Worm (Caenorhabditis elegans) whole organism, mixed stage, embryonic: Measurements from ENCODE around the gene C49A9.4.

Source experiments
- M03D4.4 ChIP-seq: sonication (generic microtip); optimal IDR thresholded peaks from 2 replicates; lab custom pipeline; 2017; ENCODE audit warnings: mild to moderate bottlenecking, missing genetic modification characterization, missing compliant biosample characterization
- bed-3 ChIP-seq: fragments of 200-800 bp; sonication (Bioruptor generic); optimal IDR thresholded peaks from 3 replicates; lab custom pipeline; 2018; ENCODE audit warnings: mild to moderate bottlenecking, missing genetic modification characterization, moderate library complexity, missing compliant biosample characterization
- blmp-1 ChIP-seq: fragments of 150-350 bp; optimal IDR thresholded peaks from 2 replicates; lab custom pipeline; 2014; ENCODE audit warnings: missing biosample characterization, missing genetic modification characterization
- ceh-39 ChIP-seq: fragments of 150-350 bp; optimal IDR thresholded peaks from 2 replicates; lab custom pipeline; 2014; ENCODE audit warnings: missing biosample characterization, missing genetic modification characterization
- ceh-43 ChIP-seq: fragments of 200-800 bp; sonication (Bioruptor generic); optimal IDR thresholded peaks from 2 replicates; lab custom pipeline; 2018; ENCODE audit warnings: mild to moderate bottlenecking, missing genetic modification characterization, moderate library complexity, missing compliant biosample characterization
- ceh-83 ChIP-seq: fragments of 200-800 bp; sonication (Bioruptor generic); optimal IDR thresholded peaks from 2 replicates; lab custom pipeline; 2018; ENCODE audit warnings: mild to moderate bottlenecking, missing genetic modification characterization, missing compliant biosample characterization
- ces-1 ChIP-seq: fragments of 150-350 bp; optimal IDR thresholded peaks from 2 replicates; lab custom pipeline; 2014; ENCODE audit warnings: missing biosample characterization, missing genetic modification reagents, missing genetic modification characterization
- cnd-1 ChIP-seq: fragments of 200-800 bp; sonication (Bioruptor generic); optimal IDR thresholded peaks from 2 replicates; lab custom pipeline; 2018; ENCODE audit warnings: mild to moderate bottlenecking, missing genetic modification characterization, missing compliant biosample characterization
- drap-1 ChIP-seq: fragments of 200-800 bp; sonication (Bioruptor generic); optimal IDR thresholded peaks from 3 replicates; lab custom pipeline; 2018; ENCODE audit warnings: mild to moderate bottlenecking, missing genetic modification characterization, missing compliant biosample characterization
- ham-2 ChIP-seq: fragments of 200-800 bp; sonication (Bioruptor generic); optimal IDR thresholded peaks from 2 replicates; lab custom pipeline; 2018; ENCODE audit warnings: mild to moderate bottlenecking, missing genetic modification characterization, missing compliant biosample characterization
- hlh-1 ChIP-seq: fragments of 150-350 bp; optimal IDR thresholded peaks from 2 replicates; lab custom pipeline; 2014; ENCODE audit warnings: missing biosample characterization, missing genetic modification reagents, missing genetic modification characterization
- lin-13 ChIP-seq: fragments of 150-350 bp; optimal IDR thresholded peaks from 2 replicates; lab custom pipeline; 2014; ENCODE audit warnings: missing biosample characterization, missing genetic modification characterization
- lin-32 ChIP-seq: fragments of 200-800 bp; sonication (Bioruptor generic); optimal IDR thresholded peaks from 2 replicates; lab custom pipeline; 2018; ENCODE audit warnings: mild to moderate bottlenecking, missing genetic modification characterization, missing compliant biosample characterization
- mab-5 ChIP-seq: fragments of 150-350 bp; optimal IDR thresholded peaks from 2 replicates; lab custom pipeline; 2014; ENCODE audit warnings: missing biosample characterization, missing genetic modification characterization
- mep-1 ChIP-seq: fragments of 150-350 bp; optimal IDR thresholded peaks from 2 replicates; lab custom pipeline; 2017; ENCODE audit warnings: missing biosample characterization, missing genetic modification reagents, missing genetic modification characterization, inconsistent platforms
- nhr-12 ChIP-seq: fragments of 150-350 bp; optimal IDR thresholded peaks from 2 replicates; lab custom pipeline; 2014; ENCODE audit warnings: missing biosample characterization, missing genetic modification characterization
- nhr-2 ChIP-seq: fragments of 150-350 bp; optimal IDR thresholded peaks from 2 replicates; lab custom pipeline; 2014; ENCODE audit warnings: missing biosample characterization, missing genetic modification characterization
- nhr-28 ChIP-seq: fragments of 150-350 bp; optimal IDR thresholded peaks from 2 replicates; lab custom pipeline; 2014; ENCODE audit warnings: missing biosample characterization, missing genetic modification characterization
- nhr-76 ChIP-seq: sonication (generic microtip); optimal IDR thresholded peaks from 2 replicates; lab custom pipeline; 2017; ENCODE audit warnings: missing biosample characterization, missing genetic modification characterization
- pha-4 ChIP-seq: fragments of 150-350 bp; optimal IDR thresholded peaks from 2 replicates; lab custom pipeline; 2018; ENCODE audit warnings: missing biosample characterization, missing genetic modification reagents, missing genetic modification characterization
- sem-2 ChIP-seq: fragments of 200-800 bp; sonication (Bioruptor generic); optimal IDR thresholded peaks from 2 replicates; lab custom pipeline; 2018; ENCODE audit warnings: mild to moderate bottlenecking, missing genetic modification characterization, missing compliant biosample characterization
- snpc-4 ChIP-seq: fragments of 150-350 bp; optimal IDR thresholded peaks from 2 replicates; lab custom pipeline; 2014; ENCODE audit warnings: missing biosample characterization, missing genetic modification characterization
- sptf-1 ChIP-seq: sonication (generic microtip); optimal IDR thresholded peaks from 2 replicates; lab custom pipeline; 2017; ENCODE audit warnings: mild to moderate bottlenecking, missing genetic modification characterization, moderate library complexity, missing compliant biosample characterization
- tbx-8 ChIP-seq: fragments of 200-800 bp; sonication (Bioruptor generic); optimal IDR thresholded peaks from 2 replicates; lab custom pipeline; 2018; ENCODE audit warnings: mild to moderate bottlenecking, missing genetic modification characterization, moderate library complexity, missing compliant biosample characterization
- unc-120 ChIP-seq: sonication (generic microtip); optimal IDR thresholded peaks from 2 replicates; lab custom pipeline; 2017; ENCODE audit warnings: missing genetic modification characterization, missing compliant biosample characterization; ENCODE audit not compliant: poor library complexity, severe bottlenecking
- unc-39 ChIP-seq: fragments of 150-350 bp; optimal IDR thresholded peaks from 2 replicates; lab custom pipeline; 2014; ENCODE audit warnings: missing biosample characterization, missing genetic modification characterization
- zip-8 ChIP-seq: fragments of 150-350 bp; optimal IDR thresholded peaks from 2 replicates; lab custom pipeline; 2014; ENCODE audit warnings: missing biosample characterization, missing genetic modification characterization
- ztf-11 ChIP-seq: fragments of 150-350 bp; optimal IDR thresholded peaks from 2 replicates; lab custom pipeline; 2014; ENCODE audit warnings: missing biosample characterization, missing genetic modification characterization

Gene C49A9.4

DNA sequence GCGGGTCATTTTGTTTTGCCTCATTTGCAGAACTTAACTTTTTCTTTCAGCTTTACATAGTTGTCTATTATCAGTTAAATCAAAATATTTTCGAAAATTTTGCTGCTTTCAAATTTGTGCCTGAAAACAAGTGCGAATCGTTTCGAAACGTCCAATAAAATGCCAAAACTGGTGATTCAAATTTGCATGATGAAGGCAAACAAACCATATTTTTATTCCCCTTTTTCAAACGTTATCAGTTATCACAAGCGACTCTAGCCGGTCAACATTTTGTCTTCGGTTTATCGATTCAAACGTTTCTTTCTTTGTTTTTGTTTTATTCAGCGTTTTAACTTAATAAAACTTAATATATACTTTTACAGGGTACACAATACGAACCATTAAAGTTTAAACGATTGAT lies 8.9 kb upstream of the C49A9.4 start, which contains the start of the genes ugt-24 and C49A9.6:
TSS of gene ugt-24 (minus strand) at position 147 of the 400 bp plus-strand sequence.
TSS of gene C49A9.6 (plus strand) at position 363 of the 400 bp plus-strand sequence.
- TF ChIP-seq lin-32 (GFP tag; lab: Kevin White, UChicago) (no peak), nhr-12 (tag; lab: Kevin White, UChicago) (no peak)

DNA sequence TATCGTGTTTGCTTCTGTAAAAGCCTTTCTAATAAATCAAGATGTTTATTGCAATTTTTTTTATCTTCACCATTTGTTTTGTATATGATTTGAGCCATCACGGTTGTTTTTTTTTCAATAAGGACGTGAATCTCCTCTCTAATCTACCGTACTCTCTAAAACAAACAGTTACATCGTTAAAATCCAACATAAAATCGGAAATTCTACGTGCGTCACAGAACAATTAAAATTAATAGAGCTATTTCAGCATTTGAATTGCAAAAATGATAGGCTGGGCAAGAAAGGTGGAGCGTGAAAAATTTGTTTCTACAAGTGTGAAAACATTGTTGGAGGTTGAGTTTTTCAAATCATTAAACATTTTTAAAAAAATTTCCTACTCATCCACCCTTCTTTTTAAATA lies 6.1 kb upstream of the C49A9.4 start, which contains the start of gene C49A9.5:
TSS of gene C49A9.5 (plus strand) at position 271 of the 400 bp plus-strand sequence.
- TF ChIP-seq M03D4.4 (tag; lab: Kevin White, UChicago) (no peak), drap-1 (GFP tag; lab: Kevin White, UChicago) (no peak), nhr-76 (tag; lab: Kevin White, UChicago) (no peak), cnd-1 (tag; lab: Kevin White, UChicago) (no peak), hlh-1 (tag; lab: Kevin White, UChicago) (no peak), snpc-4 (no peak), lin-32 (GFP tag; lab: Kevin White, UChicago) (no peak), ham-2 (GFP tag; lab: Kevin White, UChicago) (no peak), ceh-43 (GFP tag; lab: Kevin White, UChicago) (no peak), pha-4 (no peak), lin-13 (tag; lab: Kevin White, UChicago) (no peak), bed-3 (GFP tag; lab: Kevin White, UChicago) (no peak)

DNA sequence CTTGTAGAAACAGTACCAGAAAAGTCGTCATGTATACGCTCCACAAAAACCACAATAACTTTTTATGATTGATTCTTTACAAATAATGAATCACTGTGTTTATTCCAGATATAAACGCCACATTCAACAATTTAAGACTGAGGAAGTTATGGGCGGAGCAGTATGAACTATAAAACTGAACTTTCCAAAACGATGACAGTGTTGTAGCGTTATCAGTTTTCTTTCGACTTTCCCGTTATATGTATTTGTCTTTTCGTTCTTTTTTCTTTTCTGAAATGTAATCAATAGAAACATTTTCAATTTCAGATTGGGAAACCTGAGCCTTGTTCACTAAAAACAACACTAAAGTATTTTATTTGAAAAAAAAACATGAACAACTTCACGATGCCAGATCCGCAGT lies 2.4 kb upstream of the C49A9.4 start, which contains the start of gene C49A9.9:
TSS of gene C49A9.9 (plus strand) at position 307 of the 400 bp plus-strand sequence.
- TF ChIP-seq unc-39 (tag; lab: Kevin White, UChicago) (no peak), nhr-28 (tag; lab: Kevin White, UChicago) (no peak)

DNA sequence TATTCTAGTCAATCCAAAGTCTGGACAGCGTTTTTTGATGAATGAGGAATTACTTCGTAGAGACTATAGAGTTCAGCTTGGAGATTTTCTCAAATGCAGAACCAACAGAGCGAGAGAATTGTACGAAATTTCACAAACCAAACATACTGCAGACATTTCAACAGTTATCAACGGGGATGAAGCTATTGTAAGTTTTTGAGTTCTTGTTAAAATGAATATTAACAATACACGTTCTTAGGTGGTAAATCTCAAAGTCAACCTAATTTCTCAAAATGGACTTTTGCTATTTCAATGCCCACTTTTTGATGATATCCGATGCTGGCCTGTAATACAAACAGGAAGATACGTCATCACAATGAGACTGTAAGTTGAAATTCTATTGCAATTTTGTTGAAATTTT lies 2.0 kb upstream of the C49A9.4 start:
- TF ChIP-seq snpc-4 (no peak), ceh-43 (GFP tag; lab: Kevin White, UChicago) (no peak), ceh-83 (no peak), pha-4 (no peak)

DNA sequence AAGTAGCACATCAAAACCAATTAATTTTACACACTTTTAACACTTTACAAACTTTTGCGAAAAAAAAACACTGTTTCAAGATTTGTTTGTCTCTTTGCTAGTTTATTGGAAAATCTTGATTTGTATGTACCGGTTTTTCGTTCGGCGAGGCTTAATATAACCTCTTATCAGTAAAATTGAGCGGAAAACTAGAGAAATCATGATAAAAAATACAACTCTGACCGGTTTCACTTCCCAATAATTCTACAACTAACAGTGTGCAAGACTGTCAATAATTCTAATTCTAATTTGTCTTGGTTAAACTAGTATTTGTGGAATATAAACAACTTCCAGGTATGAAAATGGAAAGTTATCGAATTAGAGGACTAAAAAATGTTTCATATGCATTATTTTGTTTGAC lies 2.4 kb downstream of the C49A9.4 start, which contains the start of gene C49A9.3:
TSS of gene C49A9.3 (plus strand) at position 212 of the 400 bp plus-strand sequence.
- TF ChIP-seq zip-8 (tag; lab: Kevin White, UChicago) = no peak
- TF ChIP-seq ham-2 (GFP tag; lab: Kevin White, UChicago) = no peak
- no peak for TF ChIP-seq lin-32 (GFP tag; lab: Kevin White, UChicago)
- no peak for TF ChIP-seq mab-5 (tag; lab: Kevin White, UChicago)
- TF ChIP-seq pha-4 = no peak
- no peak for TF ChIP-seq blmp-1
- TF ChIP-seq tbx-8 (GFP tag; lab: Kevin White, UChicago) = no peak
- no peak for TF ChIP-seq unc-120
- TF ChIP-seq ceh-39 (tag; lab: Kevin White, UChicago) = no peak
- no peak for TF ChIP-seq snpc-4
- no peak for TF ChIP-seq nhr-2 (tag; lab: Kevin White, UChicago)
- no peak for TF ChIP-seq ces-1 (GFP tag; lab: Kevin White, UChicago)
- no peak for TF ChIP-seq unc-39 (tag; lab: Kevin White, UChicago)
- TF ChIP-seq ceh-83 = no peak
- TF ChIP-seq hlh-1 (tag; lab: Kevin White, UChicago) = no peak
- no peak for TF ChIP-seq sem-2 (GFP tag; lab: Kevin White, UChicago)
- no peak for TF ChIP-seq ceh-43 (GFP tag; lab: Kevin White, UChicago)

DNA sequence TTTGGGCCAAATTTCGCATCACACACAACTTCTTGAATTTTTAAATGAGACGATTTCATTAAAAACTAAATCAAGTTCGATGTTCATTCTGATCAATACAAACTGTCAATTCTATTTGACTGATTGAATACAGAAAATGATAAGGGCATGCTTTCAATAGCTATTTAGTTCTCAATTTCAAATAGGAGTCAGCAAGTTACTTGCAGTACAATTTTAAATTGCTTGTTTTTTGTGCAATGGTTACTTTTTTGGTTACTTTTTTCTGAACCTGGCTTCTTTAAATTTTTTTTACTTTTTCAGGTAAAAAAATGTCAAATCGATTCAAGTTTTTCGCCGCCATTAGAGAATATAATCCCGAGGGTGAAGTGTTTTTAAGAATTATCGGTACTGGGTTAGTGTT lies 5.7 kb downstream of the C49A9.4 start, which contains the start of gene C49A9.2:
TSS of gene C49A9.2 (plus strand) at position 301 of the 400 bp plus-strand sequence.
- no peak for TF ChIP-seq ceh-43 (GFP tag; lab: Kevin White, UChicago)
- TF ChIP-seq zip-8 (tag; lab: Kevin White, UChicago) = no peak
- TF ChIP-seq sem-2 (GFP tag; lab: Kevin White, UChicago) = no peak
- TF ChIP-seq unc-120 = no peak
- TF ChIP-seq ztf-11 = no peak
- TF ChIP-seq sptf-1 (tag; lab: Kevin White, UChicago) = no peak
- TF ChIP-seq mep-1 (tag; lab: Kevin White, UChicago) = no peak
- no peak for TF ChIP-seq nhr-28 (tag; lab: Kevin White, UChicago)
- TF ChIP-seq nhr-12 (tag; lab: Kevin White, UChicago) = no peak
